Worm (Caenorhabditis elegans) whole organism, L3 larva: ENCODE measurements around the gene atf-2.

Experiments used
- fos-1 ChIP-seq: fragments of 150-350 bp; optimal IDR thresholded peaks from 2 replicates; lab custom pipeline; 2014; ENCODE audit warnings: missing biosample characterization, missing genetic modification characterization
- nhr-12 ChIP-seq: fragments of 150-350 bp; optimal IDR thresholded peaks from 2 replicates; lab custom pipeline; 2014; ENCODE audit warnings: missing biosample characterization, missing genetic modification characterization
- nhr-28 ChIP-seq: fragments of 150-350 bp; optimal IDR thresholded peaks from 2 replicates; lab custom pipeline; 2014; ENCODE audit warnings: missing biosample characterization, missing genetic modification characterization
- snpc-4 ChIP-seq: fragments of 150-350 bp; optimal IDR thresholded peaks from 2 replicates; lab custom pipeline; 2014; ENCODE audit warnings: missing biosample characterization, missing genetic modification characterization
- unc-39 ChIP-seq: sonication (generic microtip); optimal IDR thresholded peaks from 4 replicates; lab custom pipeline; 2017; ENCODE audit warnings: missing biosample characterization, missing genetic modification characterization
- zag-1 ChIP-seq: fragments of 150-350 bp; optimal IDR thresholded peaks from 2 replicates; lab custom pipeline; 2014; ENCODE audit warnings: missing biosample characterization, missing genetic modification characterization
- ztf-11 ChIP-seq: fragments of 150-350 bp; optimal IDR thresholded peaks from 2 replicates; lab custom pipeline; 2014; ENCODE audit warnings: missing biosample characterization, missing genetic modification characterization

- TF ChIP-seq snpc-4 (tag; lab: Kevin White, UChicago) (peak; percentile 16), unc-39 (tag; lab: Kevin White, UChicago) (no peak), nhr-12 (tag; lab: Kevin White, UChicago) (no peak), fos-1 (tag; lab: Kevin White, UChicago) (no peak), nhr-28 (tag; lab: Kevin White, UChicago) (no peak), ztf-11 (tag; lab: Kevin White, UChicago) (no peak), zag-1 (tag; lab: Kevin White, UChicago) (no peak)
Measured at ce11 chrII:8716231-8716878, 35.4 kb upstream of the atf-2 start, which contains the start of the genes cyn-11 and T01B7.5.
